Fruit fly (Drosophila melanogaster): ENCODE data around the gene CG15330.

DNA sequence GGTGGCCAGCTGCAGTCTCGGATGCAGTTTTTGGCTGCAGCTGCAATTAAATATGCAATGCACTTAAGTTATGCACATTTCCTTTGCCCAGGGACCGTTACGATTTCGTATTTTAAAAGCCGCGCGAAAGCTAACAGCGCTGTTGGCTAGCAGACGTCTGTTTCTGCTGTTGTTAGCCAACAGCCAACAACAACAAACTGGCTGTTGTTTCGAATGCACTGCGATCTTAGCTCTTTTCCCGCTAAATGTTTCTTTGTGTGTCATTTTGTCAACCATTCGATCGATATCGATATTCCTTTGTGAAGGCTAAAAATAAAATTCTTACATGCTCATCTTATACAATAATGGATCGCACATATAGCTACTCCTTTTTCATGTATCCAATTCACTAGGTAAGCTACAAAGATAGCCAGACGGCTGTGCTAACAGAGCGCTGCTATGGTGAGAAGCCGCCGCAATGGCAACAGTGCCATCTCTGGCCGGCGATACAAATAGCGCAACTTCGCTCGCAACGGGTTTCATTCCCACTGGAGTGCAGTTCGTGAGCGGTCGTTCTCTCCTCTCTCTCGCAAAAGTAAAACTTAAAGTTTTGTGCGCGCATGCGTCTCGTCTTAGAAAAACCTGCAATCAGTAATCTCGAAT is 13.4 kb downstream of the CG15330 start:
- TF ChIP-seq h (optimal IDR thresholded peaks at IDR 0.05) (no peak), psq (optimal IDR thresholded peaks at IDR 0.05) (no peak), Myc (optimal IDR thresholded peaks at IDR 0.05) (no peak), Sin3A (optimal IDR thresholded peaks at IDR 0.05) (no peak), insv (optimal IDR thresholded peaks at IDR 0.05) (no peak)

All from Kc167 (cell line).